Worm (Caenorhabditis elegans) whole organism, L4 larva: Measurements from ENCODE around the gene F19B6.10.
A peak's percentile ranks its signal among the peaks of the same experiment; 100 is the strongest.

ENCODE experiments used
- F10B5.3 ChIP-seq: sonication (generic microtip); optimal IDR thresholded peaks from 2 replicates; lab custom pipeline; 2016; ENCODE audit warnings: mild to moderate bottlenecking, missing genetic modification characterization, missing compliant biosample characterization
- F44E2.7 ChIP-seq: fragments of 200-800 bp; sonication (Bioruptor generic); IDR thresholded peaks from 2 replicates; pipeline ENCODE4 v2.1.2; 2022; ENCODE audit warnings: missing genetic modification characterization, missing compliant biosample characterization
- Y75B8A.6 ChIP-seq: fragments of 200-800 bp; sonication (Bioruptor generic); IDR thresholded peaks from 2 replicates; pipeline ENCODE4 v1.3.6; 2022; ENCODE audit warnings: missing genetic modification reagents, missing genetic modification characterization, missing compliant biosample characterization
- aha-1 ChIP-seq: fragments of 150-350 bp; peaks from one replicate; lab custom pipeline; 2014; ENCODE audit warnings: missing biosample characterization, missing genetic modification characterization
- ama-1 ChIP-seq: fragments of 150-350 bp; optimal IDR thresholded peaks from 2 replicates; lab custom pipeline; 2014; ENCODE audit warnings: inconsistent platforms, mixed read lengths
- ceh-20 ChIP-seq: fragments of 200-800 bp; sonication (Bioruptor generic); IDR thresholded peaks from 2 replicates; pipeline ENCODE4 v1.3.6; 2022; ENCODE audit warnings: missing genetic modification reagents, missing genetic modification characterization, missing compliant biosample characterization
- ceh-32 ChIP-seq: sonication (generic microtip); optimal IDR thresholded peaks from 2 replicates; lab custom pipeline; 2016; ENCODE audit warnings: mild to moderate bottlenecking, missing genetic modification characterization, missing compliant biosample characterization; ENCODE audit not compliant: poor library complexity
- ceh-44 ChIP-seq: fragments of 200-800 bp; sonication (Bioruptor generic); IDR thresholded peaks from 2 replicates; pipeline ENCODE4 v1.3.6; 2022; ENCODE audit warnings: missing genetic modification reagents, missing genetic modification characterization, missing compliant biosample characterization
- ces-1 ChIP-seq: fragments of 150-350 bp; sonication (generic microtip); optimal IDR thresholded peaks from 4 replicates; lab custom pipeline; 2014; ENCODE audit warnings: missing biosample characterization, missing genetic modification reagents, missing genetic modification characterization
- cey-2 ChIP-seq: sonication (generic microtip); optimal IDR thresholded peaks from 3 replicates; lab custom pipeline; 2017; ENCODE audit warnings: missing genetic modification characterization, mild to moderate bottlenecking, missing compliant biosample characterization, antibody characterized with exemption, borderline replicate concordance; ENCODE audit not compliant: insufficient read depth
- ctbp-1 ChIP-seq: fragments of 200-800 bp; sonication (Bioruptor generic); IDR thresholded peaks from 2 replicates; pipeline ENCODE4 v1.3.6; 2022; ENCODE audit warnings: missing genetic modification reagents, missing genetic modification characterization, missing compliant biosample characterization
- daf-19 ChIP-seq: fragments of 200-800 bp; sonication (Bioruptor generic); conservative IDR thresholded peaks from 2 replicates; pipeline ENCODE4 v1.3.6; 2022; ENCODE audit warnings: missing genetic modification characterization, missing compliant biosample characterization
- egl-27 ChIP-seq: sonication (generic microtip); optimal IDR thresholded peaks from 3 replicates; lab custom pipeline; 2017; ENCODE audit warnings: missing biosample characterization, missing genetic modification reagents, missing genetic modification characterization
- fkh-10 ChIP-seq: fragments of 150-350 bp; optimal IDR thresholded peaks from 2 replicates; lab custom pipeline; 2014; ENCODE audit warnings: missing biosample characterization, missing genetic modification reagents, missing genetic modification characterization
- gei-8 ChIP-seq: fragments of 200-800 bp; sonication (Bioruptor generic); optimal IDR thresholded peaks from 2 replicates; lab custom pipeline; 2018; ENCODE audit warnings: mild to moderate bottlenecking, missing genetic modification characterization, missing compliant biosample characterization
- hmg-1.1 ChIP-seq: fragments of 200-800 bp; sonication (Bioruptor generic); IDR thresholded peaks from 2 replicates; pipeline ENCODE4 v1.3.6; 2022; ENCODE audit warnings: missing genetic modification reagents, missing genetic modification characterization, missing compliant biosample characterization
- lin-15B ChIP-seq: fragments of 150-350 bp; sonication (generic microtip); optimal IDR thresholded peaks from 3 replicates; lab custom pipeline; 2014; ENCODE audit warnings: missing biosample characterization, missing genetic modification characterization
- lsy-2 ChIP-seq, 2 experiments: fragments of 150-350 bp in 1 of 2; sonication (generic microtip) in 1 of 2; optimal IDR thresholded peaks; 2 replicates each; lab custom pipeline; 2014 to 2017; ENCODE audit warnings: missing biosample characterization in 2 of 2, missing genetic modification characterization in 2 of 2
- madf-5 ChIP-seq, 2 experiments: fragments of 200-800 bp; sonication (Bioruptor generic); IDR thresholded peaks; 2 replicates each; pipeline ENCODE4 v1.3.6; 2022; ENCODE audit warnings: missing compliant biosample characterization in 2 of 2, missing genetic modification characterization in 2 of 2
- madf-9 ChIP-seq: fragments of 200-800 bp; sonication (Bioruptor generic); conservative IDR thresholded peaks from 2 replicates; pipeline ENCODE4 v1.3.6; 2022; ENCODE audit warnings: missing genetic modification reagents, missing genetic modification characterization, missing compliant biosample characterization
- mdl-1 ChIP-seq, 2 experiments: fragments of 150-350 bp in 1 of 2; sonication (generic microtip) in 1 of 2; optimal IDR thresholded peaks; 2 replicates each; lab custom pipeline; 2014 to 2017; ENCODE audit warnings: missing biosample characterization in 2 of 2, missing genetic modification characterization in 2 of 2
- mep-1 ChIP-seq: fragments of 150-350 bp; sonication (generic microtip); optimal IDR thresholded peaks from 3 replicates; lab custom pipeline; 2014; ENCODE audit warnings: missing biosample characterization, missing genetic modification characterization
- nhr-10 ChIP-seq: fragments of 150-350 bp; optimal IDR thresholded peaks from 2 replicates; lab custom pipeline; 2014; ENCODE audit warnings: missing biosample characterization, missing genetic modification characterization
- nhr-28 ChIP-seq: fragments of 150-350 bp; optimal IDR thresholded peaks from 2 replicates; lab custom pipeline; 2014; ENCODE audit warnings: missing biosample characterization, missing genetic modification characterization
- nhr-42 ChIP-seq: fragments of 200-800 bp; sonication (Bioruptor generic); IDR thresholded peaks from 2 replicates; pipeline ENCODE4 v1.3.6; 2022; ENCODE audit warnings: missing genetic modification characterization, missing compliant biosample characterization
- nhr-6 ChIP-seq: fragments of 150-350 bp; optimal IDR thresholded peaks from 2 replicates; lab custom pipeline; 2014; ENCODE audit warnings: missing biosample characterization, missing genetic modification characterization
- pqm-1 ChIP-seq: sonication (generic microtip); optimal IDR thresholded peaks from 2 replicates; lab custom pipeline; 2017; ENCODE audit warnings: missing biosample characterization, missing genetic modification characterization
- rbr-2 ChIP-seq: sonication (generic microtip); optimal IDR thresholded peaks from 2 replicates; lab custom pipeline; 2016; ENCODE audit warnings: missing genotype, missing genetic modification characterization, missing compliant biosample characterization
- sdz-12 ChIP-seq: fragments of 200-800 bp; sonication (Bioruptor generic); optimal IDR thresholded peaks from 2 replicates; lab custom pipeline; 2018; ENCODE audit warnings: mild to moderate bottlenecking, missing genetic modification characterization, missing compliant biosample characterization
- set-16 ChIP-seq: fragments of 200-800 bp; sonication (Bioruptor generic); IDR thresholded peaks from 2 replicates; pipeline ENCODE4 v1.3.6; 2022; ENCODE audit warnings: missing genetic modification reagents, missing genetic modification characterization, missing compliant biosample characterization
- snpc-4 ChIP-seq: fragments of 150-350 bp; optimal IDR thresholded peaks from 2 replicates; lab custom pipeline; 2014; ENCODE audit warnings: missing biosample characterization, missing genetic modification characterization
- spr-1 ChIP-seq: sonication (generic microtip); optimal IDR thresholded peaks from 2 replicates; lab custom pipeline; 2016; ENCODE audit warnings: mild to moderate bottlenecking, missing genetic modification characterization, missing compliant biosample characterization
- unc-62 ChIP-seq, 3 experiments: fragments of 150-350 bp in 1 of 3; sonication (generic microtip); optimal IDR thresholded peaks in 2 of 3; peaks in 1 of 3; 1 replicate in 1 of 3; 2 replicates in 2 of 3; lab custom pipeline; 2014 to 2017; ENCODE audit warnings: missing biosample characterization in 3 of 3, missing genetic modification characterization in 3 of 3, missing genetic modification reagents in 3 of 3, missing genotype in 1 of 3
- vab-7 ChIP-seq: fragments of 200-800 bp; sonication (Bioruptor generic); IDR thresholded peaks from 2 replicates; pipeline ENCODE4 v1.3.6; 2022; ENCODE audit warnings: missing genetic modification reagents, missing genetic modification characterization, missing compliant biosample characterization
- zfp-3 ChIP-seq: fragments of 200-800 bp; sonication (Bioruptor generic); conservative IDR thresholded peaks from 2 replicates; pipeline ENCODE4 v1.3.6; 2022; ENCODE audit warnings: missing genetic modification reagents, missing genetic modification characterization, missing compliant biosample characterization
- zip-2 ChIP-seq: fragments of 150-350 bp; optimal IDR thresholded peaks from 2 replicates; lab custom pipeline; 2014; ENCODE audit warnings: missing biosample characterization, missing genetic modification characterization

F19B6.10 gene

ce11 chrIV:12335798-12336197, 1.2 kb upstream of the F19B6.10 start, which contains the start of gene F19B6.1:
TSS of gene F19B6.1 (minus strand) at chrIV:12336075.
- TF ChIP-seq egl-27 (no peak), mdl-1 (tag; optimal IDR thresholded peaks at IDR 0.05; lab: Kevin White, UChicago) (no peak), ceh-44 (GFP tag; lab: Robert Waterston, UW) (no peak), nhr-28 (tag; lab: Kevin White, UChicago) (no peak), daf-19 (GFP tag; lab: Robert Waterston, UW) (no peak), zfp-3 (no peak), zip-2 (tag; lab: Kevin White, UChicago) (no peak)

ce11 chrIV:12340885-12341284, 3.9 kb downstream of the F19B6.10 start:
- no peak for TF ChIP-seq mep-1 (tag; lab: Kevin White, UChicago)
- TF ChIP-seq ceh-20 = no peak
- TF ChIP-seq ama-1 (lab: Kevin White, UChicago) = no peak
- TF ChIP-seq lsy-2 (tag; optimal IDR thresholded peaks at IDR 0.05; lab: Kevin White, UChicago) = no peak
- peak in 1 of 2 experiments; percentile 91 for TF ChIP-seq unc-62 (GFP tag; optimal IDR thresholded peaks at IDR 0.05 in 1 of 2; lab: Kevin White, UChicago)
- TF ChIP-seq unc-62 (tag; optimal IDR thresholded peaks at IDR 0.05; lab: Kevin White, UChicago) = no peak
- TF ChIP-seq rbr-2 (tag; lab: Kevin White, UChicago) = no peak
- no peak for TF ChIP-seq ctbp-1
- no peak for TF ChIP-seq lin-15B (tag; lab: Kevin White, UChicago)

- TF ChIP-seq pqm-1 (tag; lab: Kevin White, UChicago) (no peak), cey-2 (tag; lab: Kevin White, UChicago) (no peak), snpc-4 (tag; lab: Kevin White, UChicago) (no peak), ctbp-1 (no peak), ama-1 (lab: Kevin White, UChicago) (no peak), sdz-12 (GFP tag; lab: Kevin White, UChicago) (no peak), hmg-1.1 (GFP tag; lab: Robert Waterston, UW) (no peak), F44E2.7 (GFP tag; lab: Robert Waterston, UW) (no peak), F10B5.3 (tag; lab: Kevin White, UChicago) (no peak), ces-1 (GFP tag; lab: Kevin White, UChicago) (no peak), mep-1 (tag; lab: Kevin White, UChicago) (no peak), fkh-10 (no peak), nhr-10 (no peak), nhr-28 (tag; lab: Kevin White, UChicago) (no peak), nhr-6 (tag; lab: Kevin White, UChicago) (no peak), vab-7 (GFP tag; lab: Robert Waterston, UW) (no peak), madf-9 (no peak)
These were observed 12.6 kb downstream of the F19B6.10 start, which contains the start of gene best-22 for ce11 chrIV:12349639-12350038. TSS of gene best-22 (plus strand) at chrIV:12349939.

- peak; percentile 62 for TF ChIP-seq fkh-10
- TF ChIP-seq unc-62 (GFP tag; optimal IDR thresholded peaks at IDR 0.05 in 1 of 2; lab: Kevin White, UChicago) = peak in 1 of 2 experiments; percentile 56
- TF ChIP-seq unc-62 (tag; optimal IDR thresholded peaks at IDR 0.05; lab: Kevin White, UChicago) = no peak
- no peak for TF ChIP-seq spr-1 (tag; lab: Kevin White, UChicago)
- no peak for TF ChIP-seq nhr-42 (GFP tag; lab: Robert Waterston, UW)
These were observed 13.2 kb downstream of the F19B6.10 start for ce11 chrIV:12350235-12350634.

ce11 chrIV:12359979-12360378, 23.0 kb downstream of the F19B6.10 start:
- TF ChIP-seq set-16 = peak; percentile 71
- no peak for TF ChIP-seq Y75B8A.6 (GFP tag; lab: Robert Waterston, UW)
- TF ChIP-seq madf-5 (GFP tag; IDR thresholded peaks at IDR 0.05; lab: Robert Waterston, UW) = 0 out of 4 replicates have a peak, but pooled peaks of 1 of the 2 experiments have one; percentile 3
- TF ChIP-seq ceh-32 (tag; lab: Kevin White, UChicago) = no peak
- no peak for TF ChIP-seq gei-8 (GFP tag; lab: Kevin White, UChicago)
- TF ChIP-seq aha-1 (tag; lab: Kevin White, UChicago) = no peak
